Fruit fly (Drosophila melanogaster) Kc167 (cell line): ENCODE measurements around the gene trbl.

Experiments
- Myc ChIP-seq: fragments of >200 bp; optimal IDR thresholded peaks from 2 replicates; lab custom pipeline; 2017; ENCODE audit warnings: missing external identifiers
- Sin3A ChIP-seq: fragments of >200 bp; optimal IDR thresholded peaks from 2 replicates; lab custom pipeline; 2018; ENCODE audit warnings: missing external identifiers
- h ChIP-seq: fragments of >200 bp; optimal IDR thresholded peaks from 3 replicates; lab custom pipeline; 2018; ENCODE audit warnings: missing external identifiers
- insv ChIP-seq: fragments of >200 bp; optimal IDR thresholded peaks from 3 replicates; lab custom pipeline; 2018; ENCODE audit warnings: missing external identifiers
- psq ChIP-seq: fragments of >200 bp; optimal IDR thresholded peaks from 2 replicates; lab custom pipeline; 2017; ENCODE audit warnings: missing external identifiers
- ttk ChIP-seq: sonication (Bioruptor generic); optimal IDR thresholded peaks from 2 replicates; lab custom pipeline; 2017; ENCODE audit warnings: missing external identifiers

trbl gene

DNA sequence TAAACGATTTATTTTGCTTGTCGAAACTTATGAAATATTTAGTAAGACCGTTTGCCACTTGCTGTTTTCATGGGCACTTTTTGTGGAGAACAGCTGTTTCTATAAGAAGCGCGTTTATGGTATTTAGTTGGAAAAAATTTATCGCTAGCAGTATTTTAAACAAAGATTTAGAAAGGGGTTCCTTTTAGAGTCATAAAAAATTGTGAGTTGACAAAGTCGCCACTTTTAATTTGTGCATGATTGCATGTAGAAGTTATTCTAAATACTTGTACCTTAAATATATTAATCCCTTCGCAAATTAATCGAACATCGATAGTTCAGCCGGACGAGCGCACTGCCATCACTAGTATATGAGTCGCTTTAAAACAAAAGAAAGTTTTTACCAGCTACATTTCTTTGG lies 30.9 kb upstream of the trbl start, which contains the start of the genes Las and Psn:
TSS of gene Las (minus strand) at position 65 of the 400 bp plus-strand sequence.
TSS of gene Psn (plus strand) at position 172 of the 400 bp plus-strand sequence.
- TF ChIP-seq h (lab: Kevin White, UChicago) (no peak), Sin3A (lab: Kevin White, UChicago) (no peak), psq (lab: Kevin White, UChicago) (no peak), insv (lab: Kevin White, UChicago) (no peak)

DNA sequence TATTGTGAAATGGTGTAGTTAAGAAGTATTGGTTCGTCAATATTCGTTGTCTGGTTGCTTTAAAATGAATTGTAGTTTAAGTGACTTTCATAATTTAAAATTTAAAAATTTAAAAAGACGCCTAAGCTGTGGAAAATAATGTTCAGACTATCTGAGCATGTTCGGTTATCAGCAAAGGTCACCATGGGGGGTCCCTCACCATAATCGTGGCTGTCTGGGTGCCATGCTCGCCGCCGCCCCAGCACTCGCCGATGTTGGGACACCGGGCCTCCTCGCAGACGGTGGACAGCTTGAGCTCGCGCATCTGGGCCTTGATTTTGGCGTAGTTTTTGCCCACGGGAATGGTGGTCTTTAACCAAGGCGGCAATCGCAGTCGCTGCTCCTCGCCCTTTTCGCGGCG lies 30.2 kb upstream of the trbl start:
- no peak for TF ChIP-seq h (lab: Kevin White, UChicago)
- TF ChIP-seq insv (lab: Kevin White, UChicago): no peak
- TF ChIP-seq ttk: no peak
- no peak for TF ChIP-seq psq (lab: Kevin White, UChicago)
- no peak for TF ChIP-seq Sin3A (lab: Kevin White, UChicago)
- TF ChIP-seq Myc (lab: Kevin White, UChicago): no peak

DNA sequence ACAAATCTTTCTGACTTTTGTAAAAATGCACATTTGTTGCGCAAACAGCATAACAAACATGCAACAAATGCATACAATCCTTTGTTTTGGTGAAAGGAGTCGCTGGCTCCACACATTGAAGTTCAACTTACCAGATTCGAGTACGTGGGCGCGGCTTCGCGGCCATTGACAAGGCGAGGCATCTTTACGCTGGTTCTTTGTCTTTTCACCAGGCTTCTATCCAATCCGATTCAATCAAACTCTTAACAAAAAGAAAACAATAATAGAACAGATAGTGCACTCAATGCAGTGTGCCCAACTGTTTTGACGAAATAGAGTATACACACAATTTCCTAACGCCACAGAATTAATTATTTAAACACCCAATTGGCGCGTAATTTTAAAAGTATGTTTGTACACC lies 28.8 kb upstream of the trbl start, which contains the start of gene CG5262:
TSS of gene CG5262 (minus strand) at position 294 of the 400 bp plus-strand sequence.
- TF ChIP-seq Myc (lab: Kevin White, UChicago) (no peak), ttk (no peak)

DNA sequence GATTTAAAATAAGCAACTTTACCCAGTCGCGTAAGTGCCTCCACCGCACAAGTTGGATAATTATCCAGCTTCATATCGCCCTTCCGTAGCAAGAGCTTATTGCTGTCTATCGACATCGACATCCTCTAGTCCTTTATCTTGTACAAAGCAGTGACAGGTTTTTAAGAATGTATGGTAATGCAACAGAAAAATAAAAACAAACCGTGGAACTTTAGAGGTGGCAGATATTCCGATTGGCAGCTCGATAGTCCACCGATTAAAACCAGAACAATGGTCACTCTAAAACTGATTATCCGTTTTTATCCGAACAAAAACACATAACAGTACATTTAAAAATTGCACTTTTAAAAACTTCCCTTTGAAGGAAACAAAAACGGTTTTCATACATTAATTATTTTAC lies 26.0 kb upstream of the trbl start, which contains the start of gene CG5274:
TSS of gene CG5274 (minus strand) at position 218 of the 400 bp plus-strand sequence.
- no peak for TF ChIP-seq insv (lab: Kevin White, UChicago)
- TF ChIP-seq Sin3A (lab: Kevin White, UChicago): no peak
- TF ChIP-seq Myc (lab: Kevin White, UChicago): no peak
- TF ChIP-seq ttk: no peak
- TF ChIP-seq psq (lab: Kevin White, UChicago): no peak
- TF ChIP-seq h (lab: Kevin White, UChicago): no peak

DNA sequence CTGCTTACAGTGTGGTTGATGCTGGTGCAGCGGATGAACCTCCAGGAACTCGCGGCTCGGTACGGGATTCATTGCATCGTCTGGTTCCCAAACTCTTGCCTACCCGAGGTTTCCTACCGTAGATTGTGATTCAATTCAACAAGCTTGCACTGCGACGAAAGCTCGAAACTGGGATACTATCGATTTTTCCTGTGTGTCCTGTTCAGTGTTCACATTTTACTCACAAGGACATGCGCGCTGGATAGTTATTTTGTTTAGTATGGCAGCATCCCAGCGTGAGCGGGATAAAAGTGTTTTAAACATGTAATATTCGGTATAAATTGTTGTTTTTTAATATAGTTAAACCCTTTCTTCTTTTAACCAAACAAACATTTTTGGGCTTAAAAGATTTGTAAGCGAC lies 24.5 kb upstream of the trbl start, which contains the start of gene CG5282:
TSS of gene CG5282 (minus strand) at position 184 of the 400 bp plus-strand sequence.
- TF ChIP-seq Myc (lab: Kevin White, UChicago) (no peak), h (lab: Kevin White, UChicago) (no peak), ttk (no peak), insv (lab: Kevin White, UChicago) (no peak), Sin3A (lab: Kevin White, UChicago) (no peak), psq (lab: Kevin White, UChicago) (no peak)

DNA sequence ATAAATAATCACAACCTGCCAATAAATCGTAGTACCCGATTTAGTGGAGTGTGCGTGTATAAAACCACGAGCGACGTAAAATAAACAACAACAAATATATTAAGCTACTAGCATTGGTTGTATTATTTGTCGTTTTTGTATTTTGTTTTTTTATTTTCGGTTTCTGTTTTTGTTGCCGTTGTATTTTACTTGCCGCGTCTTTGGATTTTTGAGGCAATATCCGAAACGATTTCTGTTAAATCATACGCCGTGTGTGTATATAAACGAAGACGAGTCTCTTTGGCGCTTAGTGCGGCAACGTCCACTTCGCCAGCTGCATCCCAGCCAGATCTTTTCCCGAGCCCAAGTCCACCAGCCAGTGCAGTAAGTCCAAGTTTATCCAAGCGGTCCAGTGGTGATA lies 11.9 kb upstream of the trbl start, which contains the start of gene zye:
TSS of gene zye (plus strand) at position 301 of the 400 bp plus-strand sequence.
- no peak for TF ChIP-seq Myc (lab: Kevin White, UChicago)
- TF ChIP-seq ttk: no peak
- no peak for TF ChIP-seq insv (lab: Kevin White, UChicago)
- no peak for TF ChIP-seq h (lab: Kevin White, UChicago)
- TF ChIP-seq psq (lab: Kevin White, UChicago): no peak
- no peak for TF ChIP-seq Sin3A (lab: Kevin White, UChicago)

DNA sequence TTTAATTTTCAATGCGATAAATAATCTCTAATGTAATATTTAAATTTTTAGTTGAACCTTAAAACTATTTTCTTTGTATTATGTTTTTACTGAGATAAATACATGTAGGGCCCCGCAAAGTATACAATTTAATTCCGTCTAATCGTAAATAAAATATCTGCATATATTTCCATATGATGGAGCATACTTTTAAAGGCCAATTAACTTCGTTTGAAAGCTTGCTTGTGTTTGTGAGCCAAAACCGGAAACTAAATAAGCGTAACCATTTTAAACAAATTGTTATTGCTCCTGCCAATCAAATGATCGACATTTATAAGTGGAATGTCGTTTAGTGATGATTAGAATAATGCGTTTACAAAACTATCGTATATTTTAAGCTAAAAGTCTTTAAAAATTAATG lies 9.4 kb upstream of the trbl start:
- TF ChIP-seq h (lab: Kevin White, UChicago) (no peak), psq (lab: Kevin White, UChicago) (no peak), ttk (no peak), Sin3A (lab: Kevin White, UChicago) (no peak), insv (lab: Kevin White, UChicago) (no peak), Myc (lab: Kevin White, UChicago) (no peak)

DNA sequence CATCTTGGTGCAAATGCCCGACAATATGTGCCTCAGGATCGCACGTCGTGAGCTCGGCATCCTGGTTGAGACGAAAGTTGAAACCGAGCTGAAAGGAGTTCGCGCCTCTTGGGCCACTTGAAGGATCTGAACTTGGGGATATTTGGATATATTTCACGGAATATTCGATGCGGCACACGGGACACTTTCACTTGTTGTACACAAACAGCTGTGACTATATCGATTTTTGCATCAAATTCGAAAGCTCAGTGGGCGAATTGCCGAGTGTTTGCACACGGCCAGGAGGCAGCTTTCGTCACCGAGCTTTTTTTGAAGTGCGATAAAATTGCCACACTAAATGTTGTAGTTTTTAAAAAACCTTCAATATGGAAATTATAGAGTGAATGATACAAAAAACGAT lies 8.9 kb upstream of the trbl start, which contains the start of gene CG13248:
TSS of gene CG13248 (minus strand) at position 222 of the 400 bp plus-strand sequence.
- TF ChIP-seq ttk (no peak), Sin3A (lab: Kevin White, UChicago) (no peak)

DNA sequence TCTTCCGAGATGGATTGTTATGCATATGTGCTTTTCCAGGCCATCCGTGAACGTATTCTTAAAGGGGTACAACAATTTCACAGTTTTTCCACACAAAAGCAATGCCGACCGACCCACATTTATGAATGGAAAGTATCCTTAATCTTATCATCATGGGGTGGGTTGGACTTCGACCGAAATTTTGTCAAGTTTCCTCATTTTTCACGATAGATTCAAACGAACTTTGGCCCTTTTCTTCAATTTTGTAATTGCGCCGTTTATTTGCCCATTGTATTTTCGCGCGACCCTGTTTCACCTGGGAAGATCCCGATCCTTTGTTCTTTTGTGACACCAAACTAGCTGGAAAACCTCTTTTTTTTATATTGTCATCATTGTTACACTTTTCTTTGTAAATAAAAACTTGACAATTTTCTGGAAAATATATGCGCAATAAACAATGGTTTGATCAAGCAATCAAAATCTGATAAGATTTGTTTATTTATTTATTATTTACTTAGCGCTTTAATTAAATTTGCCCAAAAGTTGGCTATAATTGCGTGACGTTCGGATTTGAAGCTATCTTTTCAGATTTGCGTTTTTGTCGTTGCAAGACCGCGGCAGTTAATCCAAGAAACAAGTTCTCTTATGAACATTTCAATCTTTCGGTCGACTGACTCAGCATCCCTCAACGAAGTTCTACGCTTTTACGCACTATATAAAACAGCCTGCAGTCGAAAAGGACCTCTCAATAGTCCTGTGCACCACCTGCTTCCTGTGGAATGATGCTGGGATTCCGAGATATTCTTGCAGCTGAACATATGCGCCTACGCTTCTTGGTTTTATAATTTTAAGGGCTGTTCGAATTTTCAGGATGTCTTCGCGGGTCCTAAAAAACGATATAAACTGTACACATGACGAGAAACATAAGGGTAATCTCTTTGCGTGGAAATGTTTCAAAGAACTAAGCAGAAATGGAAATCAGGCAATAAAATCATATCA lies 4.9 kb upstream of the trbl start:
- no peak for TF ChIP-seq Sin3A (lab: Kevin White, UChicago)

DNA sequence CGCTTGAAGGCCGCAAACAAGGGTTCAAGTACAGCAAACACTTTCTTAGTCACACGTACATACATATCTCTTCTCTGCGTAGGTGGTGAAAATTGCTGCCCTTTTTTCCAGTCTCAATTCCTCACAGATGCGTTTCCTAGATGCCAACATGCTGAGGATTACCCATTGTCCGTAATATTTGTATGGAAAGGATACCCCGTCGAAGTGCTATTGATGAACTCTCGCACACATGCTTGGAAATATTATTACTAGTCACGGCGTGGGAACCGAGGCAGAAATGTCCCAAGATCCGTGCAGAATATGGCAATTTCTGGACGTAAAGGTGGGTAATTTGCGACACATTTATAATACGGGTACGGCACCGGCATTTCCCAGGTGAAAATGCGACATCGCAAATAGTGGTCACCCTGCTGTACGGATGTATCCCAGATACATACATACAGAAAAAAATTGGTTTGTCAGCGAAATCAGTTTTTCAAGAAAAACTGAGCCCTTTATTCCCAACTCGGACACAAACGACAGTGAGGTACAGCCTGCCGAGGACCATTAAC lies 4.0 kb upstream of the trbl start:
- TF ChIP-seq insv (lab: Kevin White, UChicago): no peak
- TF ChIP-seq h (lab: Kevin White, UChicago): no peak
- no peak for TF ChIP-seq ttk
- no peak for TF ChIP-seq Sin3A (lab: Kevin White, UChicago)
- TF ChIP-seq Myc (lab: Kevin White, UChicago): no peak
- no peak for TF ChIP-seq psq (lab: Kevin White, UChicago)

DNA sequence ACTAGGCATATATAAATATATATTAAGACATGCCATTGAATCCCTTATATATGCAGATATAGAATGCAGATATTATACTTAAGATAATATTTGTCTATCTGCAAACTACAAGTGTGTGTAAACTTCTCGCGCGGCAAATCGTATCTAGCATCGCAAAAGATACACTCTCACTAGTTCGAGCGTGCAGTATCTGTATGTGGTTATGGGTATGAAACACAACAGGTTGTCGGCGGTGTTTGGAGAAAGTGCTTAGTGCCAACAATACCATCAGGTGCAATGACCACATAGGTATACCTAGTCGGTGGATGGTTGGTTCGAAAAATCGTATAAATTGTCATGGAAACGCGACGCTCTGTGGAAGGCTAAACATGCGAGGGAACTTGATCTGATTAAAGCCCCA lies 3.1 kb upstream of the trbl start:
- no peak for TF ChIP-seq insv (lab: Kevin White, UChicago)
- no peak for TF ChIP-seq Sin3A (lab: Kevin White, UChicago)
